Worm (Caenorhabditis elegans) whole organism, midembryonic: ENCODE data around the gene F32D8.13.

Source experiments
- T22C8.4 ChIP-seq: fragments of 200-800 bp; sonication (Bioruptor generic); IDR thresholded peaks from 2 replicates; pipeline ENCODE4 v1.3.6; 2022; ENCODE audit warnings: missing genetic modification characterization, missing compliant biosample characterization
- cog-1 ChIP-seq: sonication (generic microtip); optimal IDR thresholded peaks from 2 replicates; lab custom pipeline; 2016; ENCODE audit warnings: missing genetic modification characterization, missing compliant biosample characterization
- flt-1 ChIP-seq: fragments of 200-800 bp; sonication (Bioruptor generic); IDR thresholded peaks from 2 replicates; pipeline ENCODE4 v1.3.6; 2022; ENCODE audit warnings: missing genetic modification characterization, missing compliant biosample characterization
- klf-2 ChIP-seq: fragments of 200-800 bp; sonication (Bioruptor generic); conservative IDR thresholded peaks from 2 replicates; pipeline ENCODE4 v1.3.6; 2022; ENCODE audit warnings: missing genetic modification reagents, missing genetic modification characterization, missing compliant biosample characterization
- med-1 ChIP-seq: sonication (generic microtip); optimal IDR thresholded peaks from 2 replicates; lab custom pipeline; 2017; ENCODE audit warnings: missing genetic modification characterization, mild to moderate bottlenecking, missing compliant biosample characterization, antibody characterized with exemption, missing genetic modification reagents; ENCODE audit not compliant: insufficient read depth
- ref-1 ChIP-seq: fragments of 200-800 bp; sonication (Bioruptor generic); conservative IDR thresholded peaks from 2 replicates; pipeline ENCODE4 v1.3.6; 2022; ENCODE audit warnings: missing genetic modification reagents, missing genetic modification characterization, missing compliant biosample characterization
- tab-1 ChIP-seq: fragments of 200-800 bp; sonication (Bioruptor generic); IDR thresholded peaks from 2 replicates; pipeline ENCODE4 v1.3.6; 2022; ENCODE audit warnings: missing genetic modification characterization, missing compliant biosample characterization
- ztf-23 ChIP-seq: fragments of 200-800 bp; sonication (Bioruptor generic); IDR thresholded peaks from 2 replicates; pipeline ENCODE4 v1.3.6; 2022; ENCODE audit warnings: missing genetic modification reagents, missing genetic modification characterization, missing compliant biosample characterization
- ztf-29 ChIP-seq: fragments of 200-800 bp; sonication (Bioruptor generic); IDR thresholded peaks from 2 replicates; pipeline ENCODE4 v1.3.6; 2022; ENCODE audit warnings: missing genetic modification reagents, missing genetic modification characterization, missing compliant biosample characterization

F32D8.13 gene

DNA sequence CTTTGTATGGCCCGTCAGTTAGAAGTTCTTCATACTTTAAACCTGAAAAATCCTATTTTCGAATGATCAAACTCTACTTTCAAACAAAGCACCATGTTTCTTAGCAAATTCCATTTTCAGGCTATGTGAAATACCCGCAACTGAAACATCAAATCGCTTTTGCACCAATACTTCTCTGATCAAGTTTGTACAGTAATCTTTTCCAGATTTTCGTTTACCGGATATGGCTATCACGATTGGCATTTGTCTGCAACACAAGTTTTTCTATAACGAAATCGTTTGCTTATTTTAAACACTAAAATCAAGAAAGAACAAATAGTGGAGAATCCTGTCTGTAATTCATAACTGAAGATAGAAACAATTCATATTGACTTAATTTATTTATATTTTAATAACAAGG is at the start of gene F32D8.13:
TSS of gene F32D8.13 (minus strand) at position 249 of the 400 bp plus-strand sequence.
- no peak for TF ChIP-seq med-1
- no peak for TF ChIP-seq cog-1 (tag; lab: Kevin White, UChicago)
- TF ChIP-seq flt-1, result no peak
- TF ChIP-seq ref-1 (GFP tag; lab: Robert Waterston, UW), result no peak
- no peak for TF ChIP-seq klf-2 (GFP tag; lab: Robert Waterston, UW)

ce11 chrV:10944903-10945302 is 48.6 kb upstream of the F32D8.13 start:
- no peak for TF ChIP-seq T22C8.4 (GFP tag; lab: Robert Waterston, UW)
- no peak for TF ChIP-seq ref-1 (GFP tag; lab: Robert Waterston, UW)
- no peak for TF ChIP-seq klf-2 (GFP tag; lab: Robert Waterston, UW)
- TF ChIP-seq ztf-29 (GFP tag; lab: Robert Waterston, UW), result no peak
- TF ChIP-seq flt-1, result no peak
- TF ChIP-seq med-1, result no peak
- TF ChIP-seq cog-1 (tag; lab: Kevin White, UChicago), result no peak
- no peak for TF ChIP-seq ztf-23 (GFP tag; lab: Robert Waterston, UW)
- TF ChIP-seq tab-1, result no peak

- no peak for TF ChIP-seq klf-2 (GFP tag; lab: Robert Waterston, UW)
- no peak for TF ChIP-seq ztf-29 (GFP tag; lab: Robert Waterston, UW)
- no peak for TF ChIP-seq cog-1 (tag; lab: Kevin White, UChicago)
- TF ChIP-seq flt-1, result no peak
- TF ChIP-seq T22C8.4 (GFP tag; lab: Robert Waterston, UW), result no peak
- TF ChIP-seq tab-1, result no peak
- TF ChIP-seq ztf-23 (GFP tag; lab: Robert Waterston, UW), result no peak
- no peak for TF ChIP-seq ref-1 (GFP tag; lab: Robert Waterston, UW)
- no peak for TF ChIP-seq med-1
Measured at ce11 chrV:10942161-10942560, 45.8 kb upstream of the F32D8.13 start, which contains the start of gene zip-9. Gene zip-9, plus strand, starts transcription at chrV:10942461.

DNA sequence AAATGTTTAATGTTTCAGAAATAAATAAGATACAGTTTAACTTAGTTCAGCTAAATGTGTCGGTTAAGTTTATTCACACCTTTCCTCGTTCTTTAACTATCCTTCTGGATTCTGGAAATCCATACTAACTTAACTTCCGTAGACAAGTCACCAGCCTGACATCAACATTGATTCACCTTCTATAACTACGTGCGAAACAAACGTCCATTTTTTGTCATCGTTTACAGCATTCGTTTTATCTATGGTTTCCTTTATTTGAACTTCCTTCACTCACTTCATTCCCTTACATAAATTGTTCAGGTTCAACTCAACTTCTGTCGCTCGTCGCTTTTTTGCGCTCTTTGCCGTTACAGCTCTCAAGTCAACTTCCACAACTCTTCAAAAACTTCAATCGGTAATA is 44.8 kb upstream of the F32D8.13 start, which contains the start of gene F17C11.26:
TSS of gene F17C11.26 (plus strand) at position 301 of the 400 bp plus-strand sequence.
- TF ChIP-seq ref-1 (GFP tag; lab: Robert Waterston, UW), result no peak
- TF ChIP-seq med-1, result no peak
- TF ChIP-seq cog-1 (tag; lab: Kevin White, UChicago), result no peak
- TF ChIP-seq klf-2 (GFP tag; lab: Robert Waterston, UW), result no peak
- TF ChIP-seq T22C8.4 (GFP tag; lab: Robert Waterston, UW), result no peak
- TF ChIP-seq ztf-29 (GFP tag; lab: Robert Waterston, UW), result no peak
- TF ChIP-seq tab-1, result no peak
- TF ChIP-seq flt-1, result no peak
- no peak for TF ChIP-seq ztf-23 (GFP tag; lab: Robert Waterston, UW)

ce11 chrV:10940571-10940991 is 44.2 kb upstream of the F32D8.13 start:
- peak; percentile 14 for TF ChIP-seq cog-1 (tag; lab: Kevin White, UChicago)
- no peak for TF ChIP-seq flt-1

DNA sequence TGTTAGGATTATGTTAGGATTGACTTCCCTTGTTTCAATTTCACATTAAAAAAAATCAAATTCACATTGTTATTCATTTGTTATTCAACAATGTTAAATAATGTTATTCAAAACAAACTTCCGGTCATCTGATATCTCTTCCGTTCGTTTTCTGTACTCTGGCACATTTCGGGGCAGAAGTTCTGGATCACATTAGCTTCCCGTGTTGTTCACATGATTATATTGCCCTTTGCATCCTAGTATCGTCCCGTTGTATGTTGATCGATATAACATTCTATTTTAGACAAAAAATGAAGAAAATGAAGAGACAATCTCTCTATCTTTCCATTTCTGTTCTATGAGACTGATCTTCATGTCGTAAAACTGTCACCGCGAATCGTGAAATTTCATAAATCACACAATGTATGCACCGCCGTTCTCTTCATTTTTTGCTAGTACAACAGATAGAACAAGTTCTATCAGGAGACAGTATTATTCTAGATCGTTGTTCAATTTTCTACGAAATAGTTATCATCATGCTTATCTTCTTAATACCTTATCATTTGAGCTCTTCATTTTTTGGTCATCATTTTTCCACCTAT is 43.7 kb upstream of the F32D8.13 start:
- TF ChIP-seq klf-2 (GFP tag; lab: Robert Waterston, UW) (no peak), med-1 (no peak), flt-1 (no peak), ref-1 (GFP tag; lab: Robert Waterston, UW) (no peak), ztf-29 (GFP tag; lab: Robert Waterston, UW) (no peak), cog-1 (tag; lab: Kevin White, UChicago) (no peak), T22C8.4 (GFP tag; lab: Robert Waterston, UW) (no peak), tab-1 (no peak), ztf-23 (GFP tag; lab: Robert Waterston, UW) (no peak)

- TF ChIP-seq T22C8.4 (GFP tag; lab: Robert Waterston, UW) (no peak), cog-1 (tag; lab: Kevin White, UChicago) (no peak), tab-1 (no peak), ztf-23 (GFP tag; lab: Robert Waterston, UW) (no peak), ref-1 (GFP tag; lab: Robert Waterston, UW) (no peak), klf-2 (GFP tag; lab: Robert Waterston, UW) (no peak), ztf-29 (GFP tag; lab: Robert Waterston, UW) (no peak), flt-1 (no peak), med-1 (no peak)
Measured at ce11 chrV:10938739-10939138, 42.4 kb upstream of the F32D8.13 start, which contains the start of gene F17C11.11. Gene F17C11.11, minus strand, starts transcription at chrV:10938817.

ce11 chrV:10937294-10937693 is 41.0 kb upstream of the F32D8.13 start:
- TF ChIP-seq flt-1 (no peak), tab-1 (no peak), ztf-29 (GFP tag; lab: Robert Waterston, UW) (no peak), ref-1 (GFP tag; lab: Robert Waterston, UW) (no peak), klf-2 (GFP tag; lab: Robert Waterston, UW) (no peak), cog-1 (tag; lab: Kevin White, UChicago) (no peak), T22C8.4 (GFP tag; lab: Robert Waterston, UW) (no peak), med-1 (no peak), ztf-23 (GFP tag; lab: Robert Waterston, UW) (no peak)

DNA sequence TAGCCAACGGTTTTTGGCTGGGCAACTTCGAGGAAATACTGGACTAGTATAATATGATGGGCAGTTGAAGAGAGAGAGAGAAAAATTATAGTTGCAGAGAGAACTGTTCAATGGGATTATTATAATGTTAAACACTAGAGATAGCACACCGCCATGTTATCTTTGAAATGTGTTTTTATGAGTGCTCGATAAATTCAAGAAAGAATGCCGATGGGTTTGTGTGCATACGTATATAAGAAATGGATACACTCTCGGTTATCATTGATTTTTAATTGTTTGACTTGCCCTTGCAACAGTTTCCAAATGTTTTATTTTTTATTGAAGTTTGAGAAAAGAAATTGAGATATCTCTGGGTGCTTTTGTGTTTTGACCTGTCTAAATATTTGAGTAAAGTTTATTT is 40.3 kb upstream of the F32D8.13 start, which contains the start of gene F17C11.12:
TSS of gene F17C11.12 (minus strand) at position 240 of the 400 bp plus-strand sequence.
- TF ChIP-seq klf-2 (GFP tag; lab: Robert Waterston, UW), result no peak
- TF ChIP-seq ztf-29 (GFP tag; lab: Robert Waterston, UW), result no peak
- no peak for TF ChIP-seq ztf-23 (GFP tag; lab: Robert Waterston, UW)
- TF ChIP-seq ref-1 (GFP tag; lab: Robert Waterston, UW), result no peak
- TF ChIP-seq flt-1, result no peak
- TF ChIP-seq tab-1, result no peak
- TF ChIP-seq cog-1 (tag; lab: Kevin White, UChicago), result no peak
- no peak for TF ChIP-seq med-1
- TF ChIP-seq T22C8.4 (GFP tag; lab: Robert Waterston, UW), result no peak

- TF ChIP-seq med-1 (no peak), cog-1 (tag; lab: Kevin White, UChicago) (no peak), ztf-23 (GFP tag; lab: Robert Waterston, UW) (no peak), ztf-29 (GFP tag; lab: Robert Waterston, UW) (no peak), tab-1 (no peak), ref-1 (GFP tag; lab: Robert Waterston, UW) (no peak), klf-2 (GFP tag; lab: Robert Waterston, UW) (no peak), flt-1 (no peak), T22C8.4 (GFP tag; lab: Robert Waterston, UW) (no peak)
Measured at ce11 chrV:10932411-10932810, 36.1 kb upstream of the F32D8.13 start, which contains the start of gene F58B4.5. Gene F58B4.5, plus strand, starts transcription at chrV:10932693.
